Worm (Caenorhabditis elegans) whole organism, L1 larva: ENCODE data around the gene Y102A5C.2.

ENCODE experiments used
- ceh-82 ChIP-seq, 3 experiments: fragments of 150-350 bp in 1 of 3; sonication (generic microtip) in 2 of 3; optimal IDR thresholded peaks; 2 replicates each; lab custom pipeline; 2014 to 2017; ENCODE audit warnings: missing biosample characterization in 3 of 3, missing genetic modification characterization in 3 of 3
- ces-1 ChIP-seq: fragments of 150-350 bp; optimal IDR thresholded peaks from 2 replicates; lab custom pipeline; 2014; ENCODE audit warnings: missing biosample characterization, missing genetic modification reagents, missing genetic modification characterization
- fkh-10 ChIP-seq: sonication (generic microtip); optimal IDR thresholded peaks from 2 replicates; lab custom pipeline; 2017; ENCODE audit warnings: missing biosample characterization, missing genetic modification reagents, missing genetic modification characterization
- mdl-1 ChIP-seq, 2 experiments: fragments of 150-350 bp; optimal IDR thresholded peaks; 2 replicates each; lab custom pipeline; 2014 to 2017; ENCODE audit warnings: missing biosample characterization in 2 of 2, missing genetic modification characterization in 2 of 2, inconsistent platforms in 1 of 2
- snpc-4 ChIP-seq: fragments of 150-350 bp; optimal IDR thresholded peaks from 2 replicates; lab custom pipeline; 2014; ENCODE audit warnings: missing biosample characterization, missing genetic modification characterization
- sox-4 ChIP-seq: sonication (generic microtip); optimal IDR thresholded peaks from 2 replicates; lab custom pipeline; 2016; ENCODE audit warnings: missing genetic modification characterization, missing compliant biosample characterization
- unc-130 ChIP-seq: fragments of 150-350 bp; optimal IDR thresholded peaks from 2 replicates; lab custom pipeline; 2017; ENCODE audit warnings: missing biosample characterization, missing genetic modification characterization, inconsistent platforms
- unc-98 ChIP-seq: fragments of 200-800 bp; sonication (Bioruptor generic); IDR thresholded peaks from 2 replicates; pipeline ENCODE4 v1.3.6; 2022; ENCODE audit warnings: missing genetic modification characterization, missing compliant biosample characterization
- zag-1 ChIP-seq: fragments of 150-350 bp; optimal IDR thresholded peaks from 2 replicates; lab custom pipeline; 2014; ENCODE audit warnings: missing biosample characterization, missing genetic modification characterization
- zip-4 ChIP-seq: fragments of 200-800 bp; sonication (Bioruptor generic); optimal IDR thresholded peaks from 2 replicates; lab custom pipeline; 2018; ENCODE audit warnings: mild to moderate bottlenecking, missing genetic modification characterization, moderate library complexity, missing compliant biosample characterization

- TF ChIP-seq unc-98 (GFP tag; lab: Robert Waterston, UW) (no peak), zag-1 (no peak), unc-130 (tag; lab: Kevin White, UChicago) (no peak), ceh-82 (tag; optimal IDR thresholded peaks at IDR 0.05; lab: Kevin White, UChicago) (no peak), mdl-1 (tag; optimal IDR thresholded peaks at IDR 0.05; lab: Kevin White, UChicago) (no peak), snpc-4 (tag; lab: Kevin White, UChicago) (no peak), fkh-10 (no peak), zip-4 (GFP tag; lab: Kevin White, UChicago) (no peak), sox-4 (tag; lab: Kevin White, UChicago) (no peak), ces-1 (GFP tag; lab: Kevin White, UChicago) (no peak)
These were observed 48.1 kb downstream of the Y102A5C.2 start, which contains the start of gene fbxa-90 for ce11 chrV:16966636-16967035.
